Worm (Caenorhabditis elegans) whole organism, L1 larva: ENCODE results near the gene Y32G9A.5.

Experiments used
- hlh-17 ChIP-seq: fragments of 200-800 bp; sonication (Bioruptor generic); optimal IDR thresholded peaks from 2 replicates; lab custom pipeline; 2018; ENCODE audit warnings: missing genetic modification characterization, mild to moderate bottlenecking, missing compliant biosample characterization, moderate library complexity, borderline replicate concordance
- nhr-11 ChIP-seq: fragments of 150-350 bp; optimal IDR thresholded peaks from 2 replicates; lab custom pipeline; 2014; ENCODE audit warnings: missing biosample characterization, missing genetic modification characterization
- nhr-12 ChIP-seq: sonication (generic microtip); optimal IDR thresholded peaks from 2 replicates; lab custom pipeline; 2017; ENCODE audit warnings: missing biosample characterization, missing genetic modification characterization
- swsn-7 ChIP-seq: sonication (generic microtip); optimal IDR thresholded peaks from 2 replicates; lab custom pipeline; 2016; ENCODE audit warnings: missing genetic modification characterization, missing compliant biosample characterization

ce11 chrV:1925487-1925886 lies 18.0 kb downstream of the Y32G9A.5 start, which contains the start of gene T06A1.1:
- TF ChIP-seq nhr-11 (tag; lab: Kevin White, UChicago), result no peak
- no peak for TF ChIP-seq nhr-12
- TF ChIP-seq hlh-17, result no peak
- TF ChIP-seq swsn-7 (tag; lab: Kevin White, UChicago), result no peak
